Fruit fly (Drosophila melanogaster) S2 (cell line): Measurements from ENCODE around the gene CG42727.

ENCODE experiments used
- CG8478 ChIP-seq: fragments of >200 bp; optimal IDR thresholded peaks from 2 replicates; lab custom pipeline; 2018
- CTCF ChIP-seq, 2 experiments: fragments of >200 bp; optimal IDR thresholded peaks; 2 replicates each; lab custom pipeline; 2018

Gene CG42727

dm6 chr3R:15342926-15343685 lies 4.7 kb upstream of the CG42727 start, which contains the start of gene Nagk:
Gene Nagk, minus strand, starts transcription at chr3R:15343256.
- TF ChIP-seq CTCF (optimal IDR thresholded peaks at IDR 0.05; lab: Kevin White, UChicago), result no peak
- no peak for TF ChIP-seq CG8478 (lab: Kevin White, UChicago)

dm6 chr3R:15345198-15346017 lies 2.4 kb upstream of the CG42727 start:
- TF ChIP-seq CG8478 (lab: Kevin White, UChicago) (no peak), CTCF (optimal IDR thresholded peaks at IDR 0.05; lab: Kevin White, UChicago) (no peak)

- no peak for TF ChIP-seq CG8478 (lab: Kevin White, UChicago)
- TF ChIP-seq CTCF (optimal IDR thresholded peaks at IDR 0.05; lab: Kevin White, UChicago), result no peak
Measured at dm6 chr3R:15346018-15346383, 1.8 kb upstream of the CG42727 start, which contains the start of the genes Surf4 and CG31301. Gene Surf4, minus strand, starts transcription at chr3R:15346176. Gene CG31301, plus strand, starts transcription at chr3R:15346205.

dm6 chr3R:15350993-15351426 lies 3.2 kb downstream of the CG42727 start, which contains the start of the genes Trs33 and Tmtc4:
Gene Trs33, minus strand, starts transcription at chr3R:15350995.
Gene Tmtc4, plus strand, starts transcription at chr3R:15351225.
- no peak for TF ChIP-seq CG8478 (lab: Kevin White, UChicago)
- TF ChIP-seq CTCF (optimal IDR thresholded peaks at IDR 0.05; lab: Kevin White, UChicago), result no peak

dm6 chr3R:15354019-15354418 lies 6.2 kb downstream of the CG42727 start:
- TF ChIP-seq CTCF (optimal IDR thresholded peaks at IDR 0.05; lab: Kevin White, UChicago) (no peak), CG8478 (lab: Kevin White, UChicago) (no peak)

dm6 chr3R:15356152-15356551 lies 8.3 kb downstream of the CG42727 start:
- no peak for TF ChIP-seq CG8478 (lab: Kevin White, UChicago)
- no peak for TF ChIP-seq CTCF (optimal IDR thresholded peaks at IDR 0.05; lab: Kevin White, UChicago)

dm6 chr3R:15356645-15357431 lies 9.0 kb downstream of the CG42727 start, which contains the start of the genes Atg4b and Hibch:
Gene Atg4b, minus strand, starts transcription at chr3R:15356924.
Gene Hibch, plus strand, starts transcription at chr3R:15357229.
- TF ChIP-seq CTCF (optimal IDR thresholded peaks at IDR 0.05; lab: Kevin White, UChicago), result no peak
- no peak for TF ChIP-seq CG8478 (lab: Kevin White, UChicago)

- no peak for TF ChIP-seq CTCF (optimal IDR thresholded peaks at IDR 0.05; lab: Kevin White, UChicago)
- no peak for TF ChIP-seq CG8478 (lab: Kevin White, UChicago)
Measured at dm6 chr3R:15361490-15361889, 13.6 kb downstream of the CG42727 start, which contains the start of the genes Cog2 and Trax. Gene Cog2, minus strand, starts transcription at chr3R:15361657. Gene Trax, plus strand, starts transcription at chr3R:15361692.

dm6 chr3R:15363608-15364007 lies 15.8 kb downstream of the CG42727 start, which contains the start of gene CG6171:
Gene CG6171, minus strand, starts transcription at chr3R:15363857.
- TF ChIP-seq CTCF (optimal IDR thresholded peaks at IDR 0.05; lab: Kevin White, UChicago), result no peak
- no peak for TF ChIP-seq CG8478 (lab: Kevin White, UChicago)

dm6 chr3R:15366839-15367238 lies 19.0 kb downstream of the CG42727 start:
- TF ChIP-seq CG8478 (lab: Kevin White, UChicago), result no peak

dm6 chr3R:15367477-15367876 lies 19.6 kb downstream of the CG42727 start, which contains the start of gene CG34404:
Gene CG34404, minus strand, starts transcription at chr3R:15367665.
- TF ChIP-seq CG8478 (lab: Kevin White, UChicago) (no peak), CTCF (optimal IDR thresholded peaks at IDR 0.05; lab: Kevin White, UChicago) (no peak)

dm6 chr3R:15369742-15370141 lies 21.9 kb downstream of the CG42727 start, which contains the start of gene CG14868:
Gene CG14868, minus strand, starts transcription at chr3R:15369945.
- TF ChIP-seq CG8478 (lab: Kevin White, UChicago) (no peak), CTCF (optimal IDR thresholded peaks at IDR 0.05; lab: Kevin White, UChicago) (no peak)

- TF ChIP-seq CG8478 (lab: Kevin White, UChicago), result no peak
- TF ChIP-seq CTCF (optimal IDR thresholded peaks at IDR 0.05; lab: Kevin White, UChicago), result peak in 1 of 2 experiments; percentile 2
Measured at dm6 chr3R:15371833-15372232, 24.0 kb downstream of the CG42727 start, which contains the start of the genes Ccm3 and CG6136. Gene Ccm3, plus strand, starts transcription at chr3R:15371957. Gene CG6136, minus strand, starts transcription at chr3R:15372212.
